Worm (Caenorhabditis elegans): ENCODE data around the gene lec-7.
A peak's percentile ranks its signal among the peaks of the same experiment; 100 is the strongest.

lec-7 gene

ce11 chrX:9840864-9841263 lies 11.0 kb upstream of the lec-7 start:
- TF ChIP-seq pha-4 (tag; optimal IDR thresholded peaks at IDR 0.05) (no peak), elt-2 (tag; optimal IDR thresholded peaks at IDR 0.05) (no peak), elt-3 (tag; optimal IDR thresholded peaks at IDR 0.05) (no peak), lin-39 (tag; optimal IDR thresholded peaks at IDR 0.05) (no peak), tbx-2 (tag; optimal IDR thresholded peaks at IDR 0.05) (no peak), fkh-10 (GFP tag; optimal IDR thresholded peaks at IDR 0.05) (no peak), nhr-237 (tag; optimal IDR thresholded peaks at IDR 0.05) (no peak), mml-1 (tag; optimal IDR thresholded peaks at IDR 0.05) (no peak), unc-62 (GFP tag; optimal IDR thresholded peaks at IDR 0.05) (no peak), ztf-11 (tag; optimal IDR thresholded peaks at IDR 0.05) (no peak), nhr-28 (tag; optimal IDR thresholded peaks at IDR 0.05) (no peak), lin-15B (tag; optimal IDR thresholded peaks at IDR 0.05) (no peak), sea-2 (GFP tag; optimal IDR thresholded peaks at IDR 0.05) (no peak), elt-1 (tag; optimal IDR thresholded peaks at IDR 0.05) (no peak)

DNA sequence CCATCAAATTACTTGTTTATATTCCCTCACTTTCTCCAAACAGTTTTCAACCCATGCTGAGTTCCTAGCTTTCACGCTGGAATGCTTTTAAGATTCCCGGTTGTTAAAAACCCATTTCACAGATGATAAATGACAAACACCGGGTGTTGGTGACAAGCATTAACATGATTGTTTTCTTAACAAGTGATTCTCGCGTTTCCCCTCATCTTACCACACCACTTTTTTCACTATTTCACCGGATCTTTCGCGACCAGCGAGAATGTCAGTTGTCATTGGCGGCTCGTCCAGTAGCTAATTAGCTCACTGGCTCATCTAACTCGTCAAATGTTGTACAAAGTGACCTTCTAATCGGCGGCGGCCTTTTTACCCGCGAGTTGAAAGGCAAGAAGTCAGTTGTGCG lies 9.7 kb upstream of the lec-7 start:
- TF ChIP-seq lin-39 (tag; optimal IDR thresholded peaks at IDR 0.05) (peak; percentile 22), nfya-1 (tag; optimal IDR thresholded peaks at IDR 0.05; ENCODE audit: insufficient read depth) (peak; percentile 25), egl-5 (tag; optimal IDR thresholded peaks at IDR 0.05) (peak; percentile 85), ceh-82 (tag; optimal IDR thresholded peaks at IDR 0.05) (no peak)

- TF ChIP-seq egl-5 (tag; optimal IDR thresholded peaks at IDR 0.05) (peak; percentile 16), ZK546.5 (tag; optimal IDR thresholded peaks at IDR 0.05) (no peak), egl-27 (tag; optimal IDR thresholded peaks at IDR 0.05) (no peak)
Observed at ce11 chrX:9843568-9843967, 8.3 kb upstream of the lec-7 start.

- TF ChIP-seq nfya-1 (tag; optimal IDR thresholded peaks at IDR 0.05; ENCODE audit: insufficient read depth), result peak; percentile 26
- no peak for TF ChIP-seq nhr-12 (tag; optimal IDR thresholded peaks at IDR 0.05)
- TF ChIP-seq nhr-11 (tag; optimal IDR thresholded peaks at IDR 0.05), result no peak
Observed at ce11 chrX:9845916-9846315, 5.9 kb upstream of the lec-7 start.

- TF ChIP-seq elt-2 (tag; optimal IDR thresholded peaks at IDR 0.05) (no peak), aly-2 (tag; optimal IDR thresholded peaks at IDR 0.05) (no peak), ztf-4 (tag; optimal IDR thresholded peaks at IDR 0.05) (no peak), ama-1 (optimal IDR thresholded peaks at IDR 0.05) (no peak), fos-1 (tag; optimal IDR thresholded peaks at IDR 0.05) (no peak), zag-1 (tag; optimal IDR thresholded peaks at IDR 0.05) (no peak), mml-1 (tag; optimal IDR thresholded peaks at IDR 0.05) (no peak), nhr-11 (tag; optimal IDR thresholded peaks at IDR 0.05) (no peak), egl-5 (tag; optimal IDR thresholded peaks at IDR 0.05) (no peak)
Observed at ce11 chrX:9846975-9847374, 4.9 kb upstream of the lec-7 start, which contains the start of gene vab-15. vab-15 (plus strand) TSS chrX:9847275.

DNA sequence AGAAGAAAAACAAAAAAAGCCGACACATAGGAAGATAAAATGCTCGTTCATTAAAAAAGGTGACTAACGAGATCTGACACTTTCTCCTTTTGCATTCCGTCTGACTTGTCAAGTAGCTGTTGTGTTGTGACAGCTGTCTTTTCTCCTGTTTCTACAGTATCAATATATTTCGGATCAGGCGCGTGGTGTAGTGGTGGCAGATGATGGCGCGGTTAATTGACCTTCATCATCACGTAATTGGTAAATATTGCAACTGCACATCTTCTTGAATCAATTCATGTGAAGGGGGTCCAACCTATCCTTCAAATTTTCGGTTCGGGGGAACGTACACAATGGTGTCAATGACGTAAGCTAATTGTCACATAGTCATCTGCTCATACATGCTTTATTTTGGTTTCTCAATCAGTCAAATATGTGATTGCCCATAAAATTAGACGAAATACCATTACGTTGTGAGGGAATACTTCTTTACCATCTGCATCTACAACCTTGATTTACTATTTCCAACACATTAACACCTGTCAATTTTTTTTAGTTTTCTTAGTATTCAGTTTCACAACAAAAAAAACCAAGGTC lies 3.5 kb upstream of the lec-7 start:
- TF ChIP-seq ceh-16 (tag; optimal IDR thresholded peaks at IDR 0.05) (no peak), lin-15B (tag; optimal IDR thresholded peaks at IDR 0.05) (no peak), skn-1 (tag; optimal IDR thresholded peaks at IDR 0.05) (no peak), nhr-67 (tag; optimal IDR thresholded peaks at IDR 0.05) (no peak), mml-1 (tag; optimal IDR thresholded peaks at IDR 0.05) (no peak), hmg-11 (tag; optimal IDR thresholded peaks at IDR 0.05) (no peak), fkh-10 (GFP tag; optimal IDR thresholded peaks at IDR 0.05) (no peak), lsy-12 (tag; optimal IDR thresholded peaks at IDR 0.05) (no peak), nhr-28 (tag; optimal IDR thresholded peaks at IDR 0.05) (no peak), ceh-82 (tag; optimal IDR thresholded peaks at IDR 0.05) (no peak), ztf-11 (tag; optimal IDR thresholded peaks at IDR 0.05) (no peak), jun-1 (tag; optimal IDR thresholded peaks at IDR 0.05) (no peak), elt-1 (tag; optimal IDR thresholded peaks at IDR 0.05) (no peak), nhr-23 (tag; optimal IDR thresholded peaks at IDR 0.05) (no peak), egl-27 (tag; optimal IDR thresholded peaks at IDR 0.05) (no peak), nhr-43 (tag; optimal IDR thresholded peaks at IDR 0.05; ENCODE audit: poor library complexity, severe bottlenecking) (no peak), ztf-4 (tag; optimal IDR thresholded peaks at IDR 0.05) (no peak), elt-2 (tag; optimal IDR thresholded peaks at IDR 0.05) (no peak), pqm-1 (tag; optimal IDR thresholded peaks at IDR 0.05) (no peak)
